Worm (Caenorhabditis elegans) whole organism, young adult: ENCODE results near the gene C26E6.1.

Source experiments
- B0261.1 ChIP-seq: sonication (generic microtip); optimal IDR thresholded peaks from 2 replicates; lab custom pipeline; 2016; ENCODE audit warnings: mild to moderate bottlenecking, missing genetic modification characterization, moderate library complexity, missing compliant biosample characterization
- C06A6.2 ChIP-seq: fragments of 200-800 bp; sonication (Bioruptor generic); conservative IDR thresholded peaks from 2 replicates; pipeline ENCODE4 v1.3.6; 2022; ENCODE audit warnings: missing genetic modification characterization, missing compliant biosample characterization
- D2030.7 ChIP-seq: fragments of 200-800 bp; sonication (Bioruptor generic); IDR thresholded peaks from 2 replicates; pipeline ENCODE4 v1.3.6; 2022; ENCODE audit warnings: missing genetic modification reagents, missing genetic modification characterization, missing compliant biosample characterization
- F10E7.11 ChIP-seq: sonication (generic microtip); optimal IDR thresholded peaks from 2 replicates; lab custom pipeline; 2017; ENCODE audit warnings: mild to moderate bottlenecking, missing genetic modification characterization, moderate library complexity, missing compliant biosample characterization
- F22D6.2 ChIP-seq: sonication (generic microtip); optimal IDR thresholded peaks from 2 replicates; lab custom pipeline; 2016; ENCODE audit warnings: mild to moderate bottlenecking, missing genetic modification characterization, missing compliant biosample characterization
- K11D2.4 ChIP-seq: fragments of 200-800 bp; sonication (Bioruptor generic); IDR thresholded peaks from 2 replicates; pipeline ENCODE4 v1.3.6; 2022; ENCODE audit warnings: missing genetic modification reagents, missing genetic modification characterization, missing compliant biosample characterization
- Y67H2A.10 ChIP-seq: fragments of 200-800 bp; sonication (Bioruptor generic); conservative IDR thresholded peaks from 2 replicates; pipeline ENCODE4 v1.3.6; 2022; ENCODE audit warnings: missing genetic modification reagents, missing genetic modification characterization, missing compliant biosample characterization
- aptf-2 ChIP-seq: fragments of 200-800 bp; sonication (Bioruptor generic); conservative IDR thresholded peaks from 2 replicates; pipeline ENCODE4 v1.3.6; 2022; ENCODE audit warnings: missing genetic modification reagents, missing genetic modification characterization, missing compliant biosample characterization
- aptf-3 ChIP-seq: fragments of 200-800 bp; sonication (Bioruptor generic); IDR thresholded peaks from 2 replicates; pipeline ENCODE4 v1.3.6; 2022; ENCODE audit warnings: missing genetic modification characterization, missing compliant biosample characterization
- athp-1 ChIP-seq: sonication (generic microtip); optimal IDR thresholded peaks from 2 replicates; lab custom pipeline; 2017; ENCODE audit warnings: mild to moderate bottlenecking, missing genetic modification characterization, missing compliant biosample characterization
- attf-3 ChIP-seq: fragments of 200-800 bp; sonication (Bioruptor generic); conservative IDR thresholded peaks from 2 replicates; pipeline ENCODE4 v1.3.6; 2022; ENCODE audit warnings: missing genetic modification reagents, missing genetic modification characterization, missing compliant biosample characterization
- attf-5 ChIP-seq: fragments of 200-800 bp; sonication (Bioruptor generic); optimal IDR thresholded peaks from 2 replicates; lab custom pipeline; 2018; ENCODE audit warnings: mild to moderate bottlenecking, missing genetic modification characterization, missing compliant biosample characterization
- attf-6 ChIP-seq: fragments of 200-800 bp; sonication (Bioruptor generic); IDR thresholded peaks from 2 replicates; pipeline ENCODE4 v1.3.6; 2022; ENCODE audit warnings: missing genetic modification reagents, missing genetic modification characterization, missing compliant biosample characterization
- cebp-1 ChIP-seq, 2 experiments: fragments of 200-800 bp in 1 of 2; sonication (Bioruptor generic) in 1 of 2; sonication (generic microtip) in 1 of 2; IDR thresholded peaks in 1 of 2; optimal IDR thresholded peaks in 1 of 2; 2 replicates each; pipeline versions ENCODE4 v1.3.6 to Lab custom; 2017 to 2022; ENCODE audit warnings: missing compliant biosample characterization in 2 of 2, missing genetic modification characterization in 2 of 2, mild to moderate bottlenecking in 1 of 2, missing genetic modification reagents in 1 of 2, moderate library complexity in 1 of 2
- cebp-2 ChIP-seq: fragments of 200-800 bp; sonication (Bioruptor generic); IDR thresholded peaks from 2 replicates; pipeline ENCODE4 v1.3.6; 2022; ENCODE audit warnings: missing genetic modification characterization, missing compliant biosample characterization
- ceh-91 ChIP-seq: fragments of 200-800 bp; sonication (Bioruptor generic); IDR thresholded peaks from 2 replicates; pipeline ENCODE4 v1.3.6; 2022; ENCODE audit warnings: missing genetic modification reagents, missing genetic modification characterization, missing compliant biosample characterization
- chd-7 ChIP-seq: sonication (generic microtip); optimal IDR thresholded peaks from 2 replicates; lab custom pipeline; 2016; ENCODE audit warnings: mild to moderate bottlenecking, missing genetic modification characterization, moderate library complexity, missing compliant biosample characterization
- dox-1 ChIP-seq: fragments of 200-800 bp; sonication (Bioruptor generic); IDR thresholded peaks from 2 replicates; pipeline ENCODE4 v1.3.6; 2022; ENCODE audit warnings: missing genetic modification reagents, missing genetic modification characterization, missing compliant biosample characterization
- him-1 ChIP-seq: sonication (generic microtip); optimal IDR thresholded peaks from 2 replicates; lab custom pipeline; 2016; ENCODE audit warnings: missing genotype, missing genetic modification reagents, missing genetic modification characterization, missing compliant biosample characterization
- hlh-12 ChIP-seq: sonication (generic microtip); optimal IDR thresholded peaks from 2 replicates; lab custom pipeline; 2016; ENCODE audit warnings: missing genetic modification characterization, missing compliant biosample characterization
- hlh-26 ChIP-seq: fragments of 200-800 bp; sonication (Bioruptor generic); conservative IDR thresholded peaks from 2 replicates; pipeline ENCODE4 v1.3.6; 2022; ENCODE audit warnings: missing genetic modification reagents, missing genetic modification characterization, missing compliant biosample characterization
- let-607 ChIP-seq, 2 experiments: fragments of 200-800 bp in 1 of 2; sonication (Bioruptor generic) in 1 of 2; sonication (generic microtip) in 1 of 2; optimal IDR thresholded peaks; 2 replicates each; lab custom pipeline; 2016 to 2018; ENCODE audit warnings: mild to moderate bottlenecking in 2 of 2, missing compliant biosample characterization in 2 of 2, missing genetic modification characterization in 2 of 2, moderate library complexity in 2 of 2, missing genotype in 1 of 2
- lin-35 ChIP-seq, 3 experiments: fragments of 150-350 bp in 2 of 3; sonication (generic microtip) in 1 of 3; optimal IDR thresholded peaks; 2 replicates each; lab custom pipeline; 2014 to 2018; ENCODE audit warnings: missing biosample characterization in 3 of 3, missing genetic modification characterization in 3 of 3, missing genetic modification reagents in 3 of 3
- lin-40 ChIP-seq: sonication (generic microtip); optimal IDR thresholded peaks from 2 replicates; lab custom pipeline; 2016; ENCODE audit warnings: missing genetic modification characterization, mild to moderate bottlenecking, missing compliant biosample characterization, missing genotype, missing genetic modification reagents
- lin-54 ChIP-seq: fragments of 200-800 bp; sonication (Bioruptor generic); optimal IDR thresholded peaks from 2 replicates; lab custom pipeline; 2018; ENCODE audit warnings: mild to moderate bottlenecking, missing genetic modification characterization, missing compliant biosample characterization
- lir-1 ChIP-seq: fragments of 200-800 bp; sonication (Bioruptor generic); conservative IDR thresholded peaks from 2 replicates; pipeline ENCODE4 v1.3.6; 2022; ENCODE audit warnings: missing genetic modification reagents, missing genetic modification characterization, missing compliant biosample characterization
- lsl-1 ChIP-seq: fragments of 200-800 bp; sonication (Bioruptor generic); optimal IDR thresholded peaks from 2 replicates; lab custom pipeline; 2018; ENCODE audit warnings: mild to moderate bottlenecking, missing genetic modification characterization, moderate library complexity, missing compliant biosample characterization
- madf-3 ChIP-seq: fragments of 200-800 bp; sonication (Bioruptor generic); IDR thresholded peaks from 2 replicates; pipeline ENCODE4 v1.3.6; 2022; ENCODE audit warnings: missing genetic modification reagents, missing genetic modification characterization, missing compliant biosample characterization
- madf-6 ChIP-seq: fragments of 200-800 bp; sonication (Bioruptor generic); IDR thresholded peaks from 2 replicates; pipeline ENCODE4 v1.3.6; 2022; ENCODE audit warnings: missing genetic modification reagents, missing genetic modification characterization, missing compliant biosample characterization
- madf-8 ChIP-seq: fragments of 200-800 bp; sonication (Bioruptor generic); conservative IDR thresholded peaks from 2 replicates; pipeline ENCODE4 v1.3.6; 2022; ENCODE audit warnings: missing genetic modification reagents, missing genetic modification characterization, missing compliant biosample characterization
- mcd-1 ChIP-seq: fragments of 200-800 bp; sonication (Bioruptor generic); IDR thresholded peaks from 2 replicates; pipeline ENCODE4 v1.3.6; 2022; ENCODE audit warnings: missing genetic modification reagents, missing genetic modification characterization, missing compliant biosample characterization
- mel-28 ChIP-seq: sonication (generic microtip); optimal IDR thresholded peaks from 2 replicates; lab custom pipeline; 2016; ENCODE audit warnings: borderline replicate concordance, mild to moderate bottlenecking, missing genetic modification characterization, missing compliant biosample characterization
- mes-4 ChIP-seq: sonication (generic microtip); optimal IDR thresholded peaks from 2 replicates; lab custom pipeline; 2016; ENCODE audit warnings: missing genotype, missing genetic modification characterization, missing compliant biosample characterization
- nfyb-1 ChIP-seq: fragments of 200-800 bp; sonication (Bioruptor generic); IDR thresholded peaks from 2 replicates; pipeline ENCODE4 v1.3.6; 2022; ENCODE audit warnings: missing genetic modification reagents, missing genetic modification characterization, missing compliant biosample characterization
- nhr-27 ChIP-seq: fragments of 200-800 bp; sonication (Bioruptor generic); optimal IDR thresholded peaks from 2 replicates; lab custom pipeline; 2018; ENCODE audit warnings: mild to moderate bottlenecking, missing genetic modification characterization, moderate library complexity, missing compliant biosample characterization
- nhr-80 ChIP-seq: sonication (generic microtip); optimal IDR thresholded peaks from 2 replicates; lab custom pipeline; 2016; ENCODE audit warnings: missing genetic modification characterization, missing compliant biosample characterization
- nhr-90 ChIP-seq: sonication (generic microtip); optimal IDR thresholded peaks from 2 replicates; lab custom pipeline; 2016; ENCODE audit warnings: missing genotype, mild to moderate bottlenecking, missing genetic modification characterization, missing compliant biosample characterization
- rcor-1 ChIP-seq: fragments of 200-800 bp; sonication (Bioruptor generic); IDR thresholded peaks from 2 replicates; pipeline ENCODE4 v1.3.6; 2022; ENCODE audit warnings: missing genetic modification reagents, missing genetic modification characterization, missing compliant biosample characterization
- rec-8 ChIP-seq, 2 experiments: sonication (generic microtip); optimal IDR thresholded peaks; 2 replicates each; lab custom pipeline; 2016; ENCODE audit warnings: mild to moderate bottlenecking in 2 of 2, missing genetic modification characterization in 2 of 2, missing genetic modification reagents in 2 of 2, missing genotype in 2 of 2, missing biosample characterization in 1 of 2, missing compliant biosample characterization in 1 of 2, moderate library complexity in 1 of 2
- repo-1 ChIP-seq: sonication (generic microtip); optimal IDR thresholded peaks from 2 replicates; lab custom pipeline; 2017; ENCODE audit warnings: mild to moderate bottlenecking, missing genetic modification characterization, missing compliant biosample characterization
- snpc-1.3 ChIP-seq: sonication (generic microtip); optimal IDR thresholded peaks from 2 replicates; lab custom pipeline; 2017; ENCODE audit warnings: missing genetic modification characterization, mild to moderate bottlenecking, missing compliant biosample characterization, antibody characterized with exemption, moderate library complexity, missing genotype, missing genetic modification reagents; ENCODE audit not compliant: insufficient read depth
- snpc-3.4 ChIP-seq: sonication (generic microtip); optimal IDR thresholded peaks from 2 replicates; lab custom pipeline; 2017; ENCODE audit warnings: missing genetic modification characterization, mild to moderate bottlenecking, missing compliant biosample characterization, antibody characterized with exemption, moderate library complexity, missing genotype, missing genetic modification reagents
- unc-130 ChIP-seq: sonication (generic microtip); optimal IDR thresholded peaks from 2 replicates; lab custom pipeline; 2016; ENCODE audit warnings: missing genetic modification reagents, missing genetic modification characterization, missing compliant biosample characterization
- xnd-1 ChIP-seq: sonication (generic microtip); optimal IDR thresholded peaks from 2 replicates; lab custom pipeline; 2016; ENCODE audit warnings: missing genotype, missing genetic modification reagents, missing genetic modification characterization, missing compliant biosample characterization
- zfh-2 ChIP-seq: fragments of 200-800 bp; sonication (Bioruptor generic); conservative IDR thresholded peaks from 2 replicates; pipeline ENCODE4 v1.3.6; 2022; ENCODE audit warnings: missing genetic modification reagents, missing genetic modification characterization, missing compliant biosample characterization
- ztf-18 ChIP-seq: sonication (generic microtip); optimal IDR thresholded peaks from 2 replicates; lab custom pipeline; 2016; ENCODE audit warnings: missing genotype, mild to moderate bottlenecking, missing genetic modification characterization, missing compliant biosample characterization
- ztf-25 ChIP-seq: fragments of 200-800 bp; sonication (Bioruptor generic); IDR thresholded peaks from 2 replicates; pipeline ENCODE4 v1.3.6; 2022; ENCODE audit warnings: missing genetic modification reagents, missing genetic modification characterization, missing compliant biosample characterization

Gene C26E6.1

ce11 chrIII:4912317-4912716 lies 44.3 kb upstream of the C26E6.1 start, which contains the start of the genes F26F4.9 and cee-1:
Gene F26F4.9 (minus strand): TSS chrIII:4912521.
Gene cee-1 (plus strand): TSS chrIII:4912699.
- TF ChIP-seq mcd-1 (GFP tag; lab: Robert Waterston, UW) (peak; percentile 48; the same call in 1 of the 2 replicates), Y67H2A.10 (GFP tag; lab: Robert Waterston, UW) (no peak), attf-3 (GFP tag; lab: Robert Waterston, UW) (no peak), madf-3 (GFP tag; lab: Robert Waterston, UW) (no peak), hlh-12 (no peak), attf-5 (no peak), ceh-91 (GFP tag; lab: Robert Waterston, UW) (no peak), C06A6.2 (GFP tag; lab: Robert Waterston, UW) (no peak), repo-1 (no peak), aptf-3 (GFP tag; lab: Robert Waterston, UW) (no peak), nhr-80 (tag; lab: Kevin White, UChicago) (no peak), ztf-25 (GFP tag; lab: Robert Waterston, UW) (no peak), unc-130 (GFP tag; lab: Kevin White, UChicago) (peak; percentile 53), dox-1 (peak; percentile 54; the same call in 1 of the 2 replicates), cebp-1 (GFP tag; IDR thresholded peaks at IDR 0.05; lab: Robert Waterston, UW) (no peak), cebp-1 (tag; optimal IDR thresholded peaks at IDR 0.05; lab: Kevin White, UChicago) (peak; percentile 24), lin-54 (peak; percentile 3), snpc-3.4 (tag; lab: Kevin White, UChicago) (no peak), aptf-2 (GFP tag; lab: Robert Waterston, UW) (no peak), rec-8 (tag; optimal IDR thresholded peaks at IDR 0.05; lab: Kevin White, UChicago) (peak in 1 of 2 experiments; percentile 53), D2030.7 (GFP tag; lab: Robert Waterston, UW) (peak; percentile 26; the same call in 1 of the 2 replicates), F22D6.2 (tag; lab: Kevin White, UChicago) (no peak), nfyb-1 (GFP tag; lab: Robert Waterston, UW) (no peak), K11D2.4 (no peak), mes-4 (tag; lab: Kevin White, UChicago) (no peak), let-607 (tag; optimal IDR thresholded peaks at IDR 0.05; lab: Kevin White, UChicago) (peak in 1 of 2 experiments; percentile 60), ztf-18 (peak; percentile 8), rcor-1 (GFP tag; lab: Robert Waterston, UW) (0 out of 2 replicates have a peak, but pooled peaks have one; percentile 15), nhr-90 (no peak), nhr-27 (no peak), madf-8 (GFP tag; lab: Robert Waterston, UW) (peak; percentile 36; the same call in 1 of the 2 replicates), zfh-2 (GFP tag; lab: Robert Waterston, UW) (no peak), athp-1 (tag; lab: Kevin White, UChicago) (no peak), him-1 (tag; lab: Kevin White, UChicago) (peak; percentile 44), lin-35 (GFP tag; optimal IDR thresholded peaks at IDR 0.05; lab: Kevin White, UChicago) (peak in 1 of 3 experiments; percentile 63), xnd-1 (tag; lab: Kevin White, UChicago) (no peak), snpc-1.3 (tag; lab: Kevin White, UChicago) (no peak), F10E7.11 (no peak), attf-6 (no peak), B0261.1 (tag; lab: Kevin White, UChicago) (no peak), madf-6 (GFP tag; lab: Robert Waterston, UW) (no peak), cebp-2 (GFP tag; lab: Robert Waterston, UW) (no peak), lsl-1 (GFP tag; lab: Kevin White, UChicago) (peak; percentile 34), hlh-26 (GFP tag; lab: Robert Waterston, UW) (no peak), chd-7 (tag; lab: Kevin White, UChicago) (no peak), lir-1 (no peak), mel-28 (tag; lab: Kevin White, UChicago) (no peak), lin-40 (peak; percentile 5)
